Fruit fly (Drosophila melanogaster) whole organism, embryonic: ENCODE measurements around the gene CG15741.

Experiments
- Awh ChIP-seq: fragments of 200-800 bp; sonication (Bioruptor generic); IDR thresholded peaks from 2 replicates; pipeline ENCODE4, ENCODE4 v1.3.6; 2022; ENCODE audit warnings: missing biosample characterization, missing genetic modification characterization
- CG10267 ChIP-seq: fragments of 200-800 bp; sonication (Bioruptor generic); optimal IDR thresholded peaks from 2 replicates; lab custom pipeline; 2018; ENCODE audit warnings: missing biosample characterization, mild to moderate bottlenecking, missing genetic modification characterization, moderate library complexity
- CG10321 ChIP-seq: fragments of 200-800 bp; sonication (Bioruptor generic); IDR thresholded peaks from 2 replicates; pipeline ENCODE4 v1.3.6; 2022; ENCODE audit warnings: missing biosample characterization, missing genetic modification characterization
- CG13123 ChIP-seq: fragments of 200-800 bp; sonication (Bioruptor generic); optimal IDR thresholded peaks from 2 replicates; lab custom pipeline; 2016; ENCODE audit warnings: missing biosample characterization, missing genetic modification characterization
- CG14014 ChIP-seq: fragments of 200-800 bp; sonication (Bioruptor generic); IDR thresholded peaks from 2 replicates; pipeline ENCODE4 v1.3.6; 2022; ENCODE audit warnings: missing biosample characterization, missing genetic modification characterization
- CG1529 ChIP-seq: fragments of 200-800 bp; sonication (Bioruptor generic); optimal IDR thresholded peaks from 3 replicates; lab custom pipeline; 2018; ENCODE audit warnings: missing biosample characterization, missing genetic modification characterization
- CG15514 ChIP-seq: fragments of 200-800 bp; sonication (Bioruptor generic); optimal IDR thresholded peaks from 3 replicates; lab custom pipeline; 2017; ENCODE audit warnings: missing biosample characterization, missing genetic modification characterization, mild to moderate bottlenecking, moderate library complexity, missing genetic modification reagents
- CG15696 ChIP-seq: fragments of 200-800 bp; sonication (Bioruptor generic); optimal IDR thresholded peaks from 2 replicates; lab custom pipeline; 2019; ENCODE audit warnings: missing biosample characterization, mild to moderate bottlenecking, missing genetic modification characterization, moderate library complexity
- CG17186 ChIP-seq: fragments of 200-800 bp; sonication (Bioruptor generic); optimal IDR thresholded peaks from 3 replicates; lab custom pipeline; 2017; ENCODE audit warnings: missing biosample characterization, missing genetic modification reagents, missing genetic modification characterization
- CG31388 ChIP-seq: fragments of 200-800 bp; sonication (Bioruptor generic); optimal IDR thresholded peaks from 2 replicates; lab custom pipeline; 2016; ENCODE audit warnings: missing biosample characterization, missing genetic modification characterization
- CG3281 ChIP-seq: fragments of 200-800 bp; sonication (Bioruptor generic); optimal IDR thresholded peaks from 3 replicates; lab custom pipeline; 2017; ENCODE audit warnings: missing biosample characterization, mild to moderate bottlenecking, missing genetic modification characterization
- CG3407 ChIP-seq: fragments of 200-800 bp; sonication (Bioruptor generic); optimal IDR thresholded peaks from 2 replicates; lab custom pipeline; 2018; ENCODE audit warnings: missing biosample characterization, mild to moderate bottlenecking, missing genetic modification characterization
- CG4328 ChIP-seq: fragments of 200-800 bp; sonication (Bioruptor generic); optimal IDR thresholded peaks from 3 replicates; lab custom pipeline; 2017; ENCODE audit warnings: missing biosample characterization, missing genetic modification reagents, missing genetic modification characterization
- CG4854 ChIP-seq: fragments of 200-800 bp; sonication (Bioruptor generic); optimal IDR thresholded peaks from 2 replicates; lab custom pipeline; 2016; ENCODE audit warnings: missing biosample characterization, missing genetic modification characterization, inconsistent platforms
- CG7556 ChIP-seq: fragments of 200-800 bp; sonication (Bioruptor generic); optimal IDR thresholded peaks from 2 replicates; lab custom pipeline; 2017; ENCODE audit warnings: missing biosample characterization, mild to moderate bottlenecking, missing genetic modification characterization
- CG7786 ChIP-seq: fragments of 200-800 bp; sonication (Bioruptor generic); optimal IDR thresholded peaks from 2 replicates; lab custom pipeline; 2016; ENCODE audit warnings: missing biosample characterization, missing genetic modification characterization
- CG7987 ChIP-seq: fragments of 200-800 bp; sonication (Bioruptor generic); optimal IDR thresholded peaks from 2 replicates; lab custom pipeline; 2018; ENCODE audit warnings: missing biosample characterization, mild to moderate bottlenecking, missing genetic modification characterization, moderate library complexity
- Chrac-16 ChIP-seq: fragments of 200-800 bp; sonication (Bioruptor generic); optimal IDR thresholded peaks from 3 replicates; lab custom pipeline; 2016; ENCODE audit warnings: missing biosample characterization, missing genetic modification characterization
- D19B ChIP-seq: fragments of 200-800 bp; sonication (Bioruptor generic); optimal IDR thresholded peaks from 2 replicates; lab custom pipeline; 2017; ENCODE audit warnings: missing biosample characterization, mild to moderate bottlenecking, missing genetic modification characterization
- Doc2 ChIP-seq: fragments of 200-800 bp; sonication (Bioruptor generic); IDR thresholded peaks from 2 replicates; pipeline ENCODE4 v1.3.6; 2022; ENCODE audit warnings: missing biosample characterization, missing genetic modification characterization
- Dref ChIP-seq: fragments of 200-800 bp; sonication (Bioruptor generic); IDR thresholded peaks from 2 replicates; pipeline ENCODE4 v1.3.6; 2022; ENCODE audit warnings: missing biosample characterization, missing genetic modification characterization
- Gsc ChIP-seq: fragments of 200-800 bp; sonication (Bioruptor generic); IDR thresholded peaks from 2 replicates; pipeline ENCODE4 v1.3.6; 2022; ENCODE audit warnings: missing biosample characterization, missing genetic modification characterization
- H15 ChIP-seq: fragments of 200-800 bp; sonication (Bioruptor generic); IDR thresholded peaks from 3 replicates; pipeline ENCODE4 v1.3.6; 2022; ENCODE audit warnings: missing biosample characterization, missing genetic modification characterization
- H2.0 ChIP-seq: fragments of 200-800 bp; sonication (Bioruptor generic); IDR thresholded peaks from 2 replicates; pipeline ENCODE4 v1.3.6; 2022; ENCODE audit warnings: missing biosample characterization, missing genetic modification characterization
- Hey ChIP-seq: fragments of 200-800 bp; sonication (Bioruptor generic); optimal IDR thresholded peaks from 3 replicates; lab custom pipeline; 2018; ENCODE audit warnings: missing biosample characterization, mild to moderate bottlenecking, missing genetic modification characterization
- HmgD ChIP-seq: fragments of 200-800 bp; sonication (Bioruptor generic); optimal IDR thresholded peaks from 3 replicates; lab custom pipeline; 2016; ENCODE audit warnings: missing biosample characterization, missing genetic modification characterization
- Mrtf ChIP-seq: fragments of 200-800 bp; sonication (Bioruptor generic); IDR thresholded peaks from 3 replicates; pipeline ENCODE4 v1.3.6; 2022; ENCODE audit warnings: missing biosample characterization, missing genetic modification characterization
- NK7.1 ChIP-seq: fragments of 200-800 bp; sonication (Bioruptor generic); optimal IDR thresholded peaks from 3 replicates; lab custom pipeline; 2016; ENCODE audit warnings: missing biosample characterization, missing genetic modification characterization
- PHDP ChIP-seq: fragments of 200-800 bp; sonication (Bioruptor generic); optimal IDR thresholded peaks from 3 replicates; lab custom pipeline; 2018; ENCODE audit warnings: missing biosample characterization, mild to moderate bottlenecking, missing genetic modification characterization, moderate library complexity
- Scr ChIP-seq: fragments of 200-800 bp; sonication (Bioruptor generic); IDR thresholded peaks from 2 replicates; pipeline ENCODE4 v1.3.6; 2022; ENCODE audit warnings: missing biosample characterization, missing genetic modification characterization; ENCODE audit not compliant: partially characterized antibody
- ac ChIP-seq: fragments of 200-800 bp; sonication (Bioruptor generic); optimal IDR thresholded peaks from 3 replicates; lab custom pipeline; 2017; ENCODE audit warnings: missing biosample characterization, mild to moderate bottlenecking, missing genetic modification characterization
- bsh ChIP-seq, 2 experiments: fragments of 200-800 bp; sonication (Bioruptor generic); optimal IDR thresholded peaks; 2 replicates each; lab custom pipeline; 2017 to 2018; ENCODE audit warnings: mild to moderate bottlenecking in 2 of 2, missing biosample characterization in 2 of 2, missing genetic modification characterization in 2 of 2, moderate library complexity in 1 of 2
- crp ChIP-seq, 2 experiments: fragments of 200-800 bp; sonication (Bioruptor generic); optimal IDR thresholded peaks; 2 replicates in 1 of 2; 3 replicates in 1 of 2; lab custom pipeline; 2017; ENCODE audit warnings: missing biosample characterization in 2 of 2, missing genetic modification characterization in 2 of 2, mild to moderate bottlenecking in 1 of 2, moderate library complexity in 1 of 2
- da ChIP-seq: fragments of 200-800 bp; sonication (Bioruptor generic); optimal IDR thresholded peaks from 2 replicates; lab custom pipeline; 2016; ENCODE audit warnings: missing biosample characterization, missing genetic modification characterization
- dan ChIP-seq: fragments of 200-800 bp; sonication (Bioruptor generic); IDR thresholded peaks from 2 replicates; pipeline ENCODE4 v1.3.6; 2022; ENCODE audit warnings: missing biosample characterization, missing genetic modification characterization
- fd3F ChIP-seq: fragments of 200-800 bp; sonication (Bioruptor generic); optimal IDR thresholded peaks from 2 replicates; lab custom pipeline; 2018; ENCODE audit warnings: missing biosample characterization, mild to moderate bottlenecking, missing genetic modification characterization, moderate library complexity
- ftz-f1 ChIP-seq: fragments of 200-800 bp; sonication (Bioruptor generic); optimal IDR thresholded peaks from 2 replicates; lab custom pipeline; 2016; ENCODE audit warnings: missing biosample characterization, missing genetic modification characterization
- gfzf ChIP-seq: fragments of 200-800 bp; sonication (Bioruptor generic); optimal IDR thresholded peaks from 2 replicates; lab custom pipeline; 2016; ENCODE audit warnings: missing biosample characterization, mild to moderate bottlenecking, missing genetic modification characterization, moderate library complexity
- grau ChIP-seq: fragments of 200-800 bp; optimal IDR thresholded peaks from 3 replicates; lab custom pipeline; 2019; ENCODE audit warnings: missing biosample characterization, mild to moderate bottlenecking, missing genetic modification characterization, moderate library complexity
- gsb-n ChIP-seq: fragments of 200-800 bp; sonication (Bioruptor generic); optimal IDR thresholded peaks from 3 replicates; lab custom pipeline; 2018; ENCODE audit warnings: missing biosample characterization, mild to moderate bottlenecking, missing genetic modification characterization
- lbe ChIP-seq: fragments of 200-800 bp; sonication (Bioruptor generic); optimal IDR thresholded peaks from 2 replicates; lab custom pipeline; 2016; ENCODE audit warnings: missing biosample characterization, mild to moderate bottlenecking, missing genetic modification characterization
- pan ChIP-seq, 4 experiments: fragments of >200 bp in 3 of 4; fragments of 200-800 bp in 1 of 4; sonication (Bioruptor generic) in 1 of 4; optimal IDR thresholded peaks in 3 of 4; IDR thresholded peaks in 1 of 4; 2 replicates each; pipeline versions ENCODE4 v1.3.6 to Lab custom; 2017 to 2022; ENCODE audit warnings: missing biosample characterization in 2 of 4, missing genetic modification characterization in 2 of 4, mixed read lengths in 1 of 4
- pb ChIP-seq: fragments of 200-800 bp; sonication (Bioruptor generic); optimal IDR thresholded peaks from 3 replicates; lab custom pipeline; 2016; ENCODE audit warnings: missing biosample characterization, missing genetic modification characterization
- sd ChIP-seq: fragments of 200-800 bp; sonication (Bioruptor generic); optimal IDR thresholded peaks from 3 replicates; lab custom pipeline; 2018; ENCODE audit warnings: missing biosample characterization, mild to moderate bottlenecking, missing genetic modification characterization, moderate library complexity
- sens ChIP-seq: fragments of 200-800 bp; sonication (Bioruptor generic); peaks from one replicate; lab custom pipeline; 2016; ENCODE audit warnings: missing biosample characterization, missing genetic modification characterization
- trh ChIP-seq: fragments of 200-800 bp; sonication (Bioruptor generic); optimal IDR thresholded peaks from 2 replicates; lab custom pipeline; 2016; ENCODE audit warnings: missing biosample characterization, missing genetic modification characterization
- tup ChIP-seq: fragments of 200-800 bp; sonication (Bioruptor generic); optimal IDR thresholded peaks from 2 replicates; lab custom pipeline; 2016; ENCODE audit warnings: missing biosample characterization, mild to moderate bottlenecking, missing genetic modification characterization, moderate library complexity
- vvl ChIP-seq: fragments of 200-800 bp; sonication (Bioruptor generic); IDR thresholded peaks from 2 replicates; pipeline ENCODE4 v1.3.6; 2022; ENCODE audit warnings: missing biosample characterization, missing genetic modification characterization

Gene CG15741

DNA sequence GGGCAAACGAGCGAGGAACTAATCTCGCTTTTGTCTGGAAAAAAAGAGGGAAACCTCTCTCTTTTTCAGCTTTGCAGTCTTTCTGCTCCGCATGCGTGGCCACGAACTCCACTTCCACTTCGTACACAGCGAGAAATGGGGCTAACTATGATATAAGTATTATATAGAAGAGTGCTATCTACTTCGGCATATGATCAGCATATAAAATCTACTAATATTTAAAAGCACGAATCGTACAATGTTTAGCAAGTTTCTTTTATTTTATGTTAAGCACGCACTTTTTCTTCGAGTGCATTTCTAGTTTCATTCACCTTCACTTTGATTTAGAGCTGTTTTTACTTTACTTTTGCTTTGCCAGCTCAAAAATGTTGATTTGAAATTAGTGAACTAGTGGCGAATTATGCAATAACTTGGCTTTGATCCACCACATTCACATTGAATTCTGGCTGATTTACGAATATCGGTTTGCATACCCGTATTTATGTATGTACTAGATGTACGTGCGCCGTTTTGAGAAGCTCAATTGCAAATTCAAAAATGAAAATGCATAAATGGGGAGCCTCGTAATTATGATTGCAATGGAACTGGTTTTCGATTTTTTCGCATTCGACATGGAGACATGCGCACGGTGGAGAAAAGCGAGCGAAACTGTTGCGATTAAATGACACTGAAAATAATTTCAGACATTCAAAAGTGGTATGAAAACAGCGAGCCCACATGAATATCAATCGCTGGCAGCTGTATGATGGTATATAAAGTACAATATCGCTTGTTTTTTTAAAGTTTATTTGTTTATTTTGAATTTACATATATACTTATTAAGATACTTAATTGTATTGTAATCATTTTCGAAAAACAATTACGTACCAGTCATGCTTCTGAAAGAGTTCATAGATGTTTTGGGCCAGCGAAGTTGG is 20.0 kb upstream of the CG15741 start (continued):
- TF ChIP-seq CG3407 (GFP tag; lab: Kevin White, UChicago): peak; percentile 59
- peak; percentile 58 for TF ChIP-seq CG7556 (GFP tag; lab: Kevin White, UChicago)
- TF ChIP-seq CG4854 (GFP tag; lab: Kevin White, UChicago): peak; percentile 11
- peak; percentile 98 for TF ChIP-seq sens
- TF ChIP-seq NK7.1 (GFP tag; lab: Kevin White, UChicago): peak; percentile 59
- peak; percentile 9 for TF ChIP-seq CG17186
- TF ChIP-seq Scr (GFP tag; lab: Robert Waterston, UW): no peak
- no peak for TF ChIP-seq pan (optimal IDR thresholded peaks at IDR 0.05; lab: Kevin White, UChicago)
- TF ChIP-seq pan (GFP tag; optimal IDR thresholded peaks at IDR 0.05 in 1 of 2, IDR thresholded peaks at IDR 0.05 in 1 of 2): peak in 1 of 2 experiments; percentile 92
- no peak for TF ChIP-seq D19B (GFP tag; lab: Kevin White, UChicago)
- peak; percentile 59 for TF ChIP-seq PHDP (tag; lab: Kevin White, UChicago)
- no peak for TF ChIP-seq CG13123 (GFP tag; lab: Kevin White, UChicago)
- TF ChIP-seq Dref (GFP tag; lab: Robert Waterston, UW): no peak
- TF ChIP-seq ac (GFP tag; lab: Kevin White, UChicago): peak; percentile 12
- TF ChIP-seq Mrtf (GFP tag; lab: Robert Waterston, UW): peak; percentile 79
- peak; percentile 66 to 85 for TF ChIP-seq bsh (GFP tag; optimal IDR thresholded peaks at IDR 0.05; lab: Kevin White, UChicago)
- no peak for TF ChIP-seq sd
- TF ChIP-seq ftz-f1 (GFP tag; lab: Kevin White, UChicago): peak; percentile 35
- TF ChIP-seq Gsc (GFP tag; lab: Robert Waterston, UW): no peak; the same call in 1 of the 2 replicates
- TF ChIP-seq dan (GFP tag; lab: Robert Waterston, UW): no peak
- TF ChIP-seq vvl (GFP tag; lab: Robert Waterston, UW): peak; percentile 90
- TF ChIP-seq CG7987 (GFP tag; lab: Kevin White, UChicago): no peak
- TF ChIP-seq trh (GFP tag; lab: Kevin White, UChicago): peak; percentile 56
- TF ChIP-seq CG31388 (GFP tag; lab: Kevin White, UChicago): peak; percentile 27
- TF ChIP-seq Awh (GFP tag; lab: Robert Waterston, UW): peak; percentile 92
- no peak for TF ChIP-seq CG4328 (GFP tag; lab: Kevin White, UChicago)
- TF ChIP-seq H15 (GFP tag; lab: Robert Waterston, UW): peak; percentile 83
- peak; percentile 49 for TF ChIP-seq CG3281 (GFP tag; lab: Kevin White, UChicago)
- peak; percentile 23 for TF ChIP-seq fd3F (GFP tag; lab: Kevin White, UChicago)
- TF ChIP-seq CG15696 (tag; lab: Kevin White, UChicago): peak; percentile 65
- TF ChIP-seq crp (GFP tag; optimal IDR thresholded peaks at IDR 0.05; lab: Kevin White, UChicago): no peak
- peak; percentile 69 for TF ChIP-seq H2.0 (GFP tag; lab: Robert Waterston, UW)
- TF ChIP-seq CG1529 (GFP tag; lab: Kevin White, UChicago): peak; percentile 65
- peak; percentile 51 for TF ChIP-seq CG10267 (tag; lab: Kevin White, UChicago)
- TF ChIP-seq gsb-n (tag; lab: Kevin White, UChicago): peak; percentile 48
- TF ChIP-seq gfzf (GFP tag; lab: Kevin White, UChicago): no peak
- TF ChIP-seq Hey (tag; lab: Kevin White, UChicago): no peak
- TF ChIP-seq pb (GFP tag; lab: Kevin White, UChicago): peak; percentile 39
- no peak for TF ChIP-seq CG7786 (GFP tag; lab: Kevin White, UChicago)
- no peak for TF ChIP-seq lbe (GFP tag; lab: Kevin White, UChicago)
- peak; percentile 32 for TF ChIP-seq CG15514 (GFP tag; lab: Kevin White, UChicago)
- TF ChIP-seq CG14014 (GFP tag; lab: Robert Waterston, UW): peak; percentile 88
- TF ChIP-seq tup (GFP tag; lab: Kevin White, UChicago): no peak
- peak; percentile 56; the same call in 1 of the 2 replicates for TF ChIP-seq Doc2
- no peak for TF ChIP-seq HmgD (GFP tag; lab: Kevin White, UChicago)
- TF ChIP-seq da (GFP tag; lab: Kevin White, UChicago): no peak
- peak; percentile 73 for TF ChIP-seq grau (tag; lab: Kevin White, UChicago)
- no peak; the same call in 1 of the 2 replicates for TF ChIP-seq CG10321 (GFP tag; lab: Robert Waterston, UW)
- TF ChIP-seq Chrac-16 (GFP tag; lab: Kevin White, UChicago): peak; percentile 54
